Fruit fly (Drosophila melanogaster): Measurements from ENCODE around the gene CG13796.

DNA sequence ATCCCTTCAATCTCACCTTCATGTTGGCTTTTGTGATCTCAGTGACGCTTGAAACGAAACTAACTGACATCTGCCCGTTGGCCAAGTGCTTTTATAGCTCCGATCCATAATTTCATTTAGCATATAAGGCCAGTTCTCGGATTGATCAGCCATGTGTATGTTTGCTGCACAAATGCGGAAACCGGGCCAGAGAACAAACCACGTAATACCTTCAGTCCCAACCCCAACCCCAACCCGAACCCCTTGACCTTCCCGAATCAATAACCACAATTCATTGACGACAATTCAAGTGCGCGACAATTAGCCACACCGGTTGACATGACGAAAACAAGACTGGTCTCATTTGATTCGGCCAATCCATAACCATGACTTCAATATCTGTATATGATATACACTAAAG lies 20.6 kb upstream of the CG13796 start, which contains the start of gene CG7203:
- TF ChIP-seq h (GFP tag; optimal IDR thresholded peaks at IDR 0.05) (no peak), OdsH (GFP tag; optimal IDR thresholded peaks at IDR 0.05) (no peak), Mio (GFP tag; optimal IDR thresholded peaks at IDR 0.05) (no peak), CrebA (GFP tag; optimal IDR thresholded peaks at IDR 0.05; ENCODE audit: borderline replicate concordance) (no peak), sage (GFP tag; optimal IDR thresholded peaks at IDR 0.05) (no peak), usp (GFP tag; optimal IDR thresholded peaks at IDR 0.05) (no peak), woc (GFP tag; optimal IDR thresholded peaks at IDR 0.05) (no peak), Jra (GFP tag; optimal IDR thresholded peaks at IDR 0.05) (no peak), jim (GFP tag; optimal IDR thresholded peaks at IDR 0.05) (no peak), Dfd (GFP tag; optimal IDR thresholded peaks at IDR 0.05) (no peak), Myc (optimal IDR thresholded peaks at IDR 0.05) (no peak), lola (GFP tag; optimal IDR thresholded peaks at IDR 0.05) (no peak), Hr78 (GFP tag; optimal IDR thresholded peaks at IDR 0.05) (no peak), dmrt93B (GFP tag; optimal IDR thresholded peaks at IDR 0.05) (no peak)
